Fruit fly (Drosophila melanogaster) whole organism: ENCODE data around the gene CG10194.

Experiments
- Dll ChIP-seq: fragments of >200 bp; optimal IDR thresholded peaks from 2 replicates; lab custom pipeline; 2017
- EcR ChIP-seq, 2 experiments: fragments of >200 bp; optimal IDR thresholded peaks; 2 replicates each; lab custom pipeline; 2017; ENCODE audit warnings: missing biosample characterization in 2 of 2, missing genetic modification characterization in 2 of 2, missing genetic modification reagents in 2 of 2
- usp ChIP-seq: fragments of >200 bp; optimal IDR thresholded peaks from 2 replicates; lab custom pipeline; 2017; ENCODE audit warnings: missing biosample characterization, missing genetic modification characterization, mixed read lengths

DNA sequence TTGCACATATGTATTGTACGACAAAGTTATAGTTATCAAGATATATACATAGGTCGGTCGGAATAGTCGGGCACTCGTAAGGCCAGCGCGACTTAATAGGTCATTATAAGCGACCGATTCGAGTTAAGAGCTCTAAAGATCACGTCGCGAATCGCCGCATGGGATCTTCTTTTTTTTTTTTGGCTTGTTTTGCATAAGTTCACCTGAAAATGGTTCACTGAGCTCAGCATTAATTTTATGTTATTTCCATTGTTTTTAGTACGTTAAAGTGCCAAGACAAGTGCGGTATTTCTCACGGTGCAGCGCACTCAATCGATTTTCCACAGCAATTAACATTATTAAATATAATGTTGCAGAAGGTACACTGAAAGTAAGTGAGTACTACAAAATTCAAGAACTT is 48.6 kb downstream of the CG10194 start:
- no peak for TF ChIP-seq usp (GFP tag; lab: Kevin White, UChicago)
- TF ChIP-seq EcR (GFP tag; optimal IDR thresholded peaks at IDR 0.05; lab: Kevin White, UChicago): no peak
- TF ChIP-seq Dll (lab: Kevin White, UChicago): no peak
